Fruit fly (Drosophila melanogaster) whole organism, embryonic: Measurements from ENCODE around the gene P58IPK.

Experiments used
- ATbp ChIP-seq: fragments of 200-800 bp; sonication (Bioruptor generic); optimal IDR thresholded peaks from 2 replicates; lab custom pipeline; 2017; ENCODE audit warnings: missing biosample characterization, mild to moderate bottlenecking, missing genetic modification characterization, missing genetic modification reagents
- Bteb2 ChIP-seq: fragments of 200-800 bp; sonication (Bioruptor generic); optimal IDR thresholded peaks from 2 replicates; lab custom pipeline; 2016; ENCODE audit warnings: missing biosample characterization, missing genetic modification characterization
- CG10321 ChIP-seq: fragments of 200-800 bp; sonication (Bioruptor generic); IDR thresholded peaks from 2 replicates; pipeline ENCODE4 v1.3.6; 2022; ENCODE audit warnings: missing biosample characterization, missing genetic modification characterization
- CG10565 ChIP-seq: fragments of 200-800 bp; sonication (Bioruptor generic); optimal IDR thresholded peaks from 3 replicates; lab custom pipeline; 2016; ENCODE audit warnings: missing biosample characterization, mild to moderate bottlenecking, missing genetic modification characterization
- CG14050 ChIP-seq: fragments of 200-800 bp; sonication (Bioruptor generic); IDR thresholded peaks from 3 replicates; pipeline ENCODE4 v1.3.6; 2022; ENCODE audit warnings: missing biosample characterization, missing genetic modification characterization
- CG15514 ChIP-seq: fragments of 200-800 bp; sonication (Bioruptor generic); optimal IDR thresholded peaks from 3 replicates; lab custom pipeline; 2017; ENCODE audit warnings: missing biosample characterization, missing genetic modification characterization, mild to moderate bottlenecking, moderate library complexity, missing genetic modification reagents
- CG16815 ChIP-seq: fragments of 200-800 bp; sonication (Bioruptor generic); optimal IDR thresholded peaks from 3 replicates; lab custom pipeline; 2017; ENCODE audit warnings: missing biosample characterization, mild to moderate bottlenecking, missing genetic modification characterization
- CG1792 ChIP-seq: fragments of 200-800 bp; sonication (Bioruptor generic); optimal IDR thresholded peaks from 2 replicates; lab custom pipeline; 2016; ENCODE audit warnings: missing biosample characterization, missing genetic modification characterization
- CG31224 ChIP-seq: fragments of 200-800 bp; sonication (Bioruptor generic); IDR thresholded peaks from 2 replicates; pipeline ENCODE4 v1.3.6; 2022; ENCODE audit warnings: missing biosample characterization, missing genetic modification characterization
- CG31441 ChIP-seq: fragments of 200-800 bp; sonication (Bioruptor generic); IDR thresholded peaks from 2 replicates; pipeline ENCODE4 v1.3.6; 2022; ENCODE audit warnings: missing biosample characterization, missing genetic modification characterization
- CG4707 ChIP-seq: fragments of 200-800 bp; sonication (Bioruptor generic); optimal IDR thresholded peaks from 2 replicates; lab custom pipeline; 2018; ENCODE audit warnings: missing biosample characterization, mild to moderate bottlenecking, missing genetic modification characterization, moderate library complexity
- CG6272 ChIP-seq: fragments of 200-800 bp; sonication (Bioruptor generic); IDR thresholded peaks from 2 replicates; pipeline ENCODE4 v1.3.6; 2022; ENCODE audit warnings: missing biosample characterization, missing genetic modification characterization
- CG7963 ChIP-seq: fragments of 200-800 bp; sonication (Bioruptor generic); IDR thresholded peaks from 3 replicates; pipeline ENCODE4 v1.3.6; 2022; ENCODE audit warnings: missing biosample characterization, missing genetic modification characterization; ENCODE audit not compliant: partially characterized antibody
- CG8359 ChIP-seq: fragments of 200-800 bp; sonication (Bioruptor generic); optimal IDR thresholded peaks from 2 replicates; lab custom pipeline; 2017; ENCODE audit warnings: missing biosample characterization, mild to moderate bottlenecking, missing genetic modification characterization, borderline replicate concordance
- CG9727 ChIP-seq: fragments of 200-800 bp; sonication (Bioruptor generic); optimal IDR thresholded peaks from 3 replicates; lab custom pipeline; 2017; ENCODE audit warnings: missing biosample characterization, mild to moderate bottlenecking, missing genetic modification characterization
- CG9797 ChIP-seq: fragments of 200-800 bp; sonication (Bioruptor generic); optimal IDR thresholded peaks from 3 replicates; lab custom pipeline; 2018; ENCODE audit warnings: missing biosample characterization, mild to moderate bottlenecking, missing genetic modification characterization
- CHES-1-like ChIP-seq: fragments of 200-800 bp; sonication (Bioruptor generic); optimal IDR thresholded peaks from 2 replicates; lab custom pipeline; 2016; ENCODE audit warnings: missing biosample characterization, missing genetic modification characterization
- Dll ChIP-seq: fragments of 200-800 bp; sonication (Bioruptor generic); IDR thresholded peaks from 4 replicates; pipeline ENCODE4 v1.3.6; 2022; ENCODE audit warnings: missing biosample characterization, missing genetic modification characterization; ENCODE audit not compliant: partially characterized antibody
- Dref ChIP-seq: fragments of 200-800 bp; sonication (Bioruptor generic); IDR thresholded peaks from 2 replicates; pipeline ENCODE4 v1.3.6; 2022; ENCODE audit warnings: missing biosample characterization, missing genetic modification characterization
- Gsc ChIP-seq: fragments of 200-800 bp; sonication (Bioruptor generic); IDR thresholded peaks from 2 replicates; pipeline ENCODE4 v1.3.6; 2022; ENCODE audit warnings: missing biosample characterization, missing genetic modification characterization
- HmgD ChIP-seq: fragments of 200-800 bp; sonication (Bioruptor generic); optimal IDR thresholded peaks from 3 replicates; lab custom pipeline; 2016; ENCODE audit warnings: missing biosample characterization, missing genetic modification characterization
- Meics ChIP-seq: fragments of 200-800 bp; sonication (Bioruptor generic); optimal IDR thresholded peaks from 2 replicates; lab custom pipeline; 2017; ENCODE audit warnings: missing biosample characterization, mild to moderate bottlenecking, missing genetic modification characterization
- NC2α ChIP-seq: fragments of 200-800 bp; sonication (Bioruptor generic); optimal IDR thresholded peaks from 2 replicates; lab custom pipeline; 2016; ENCODE audit warnings: missing biosample characterization, missing genetic modification characterization
- Poxn ChIP-seq: fragments of 200-800 bp; sonication (Bioruptor generic); IDR thresholded peaks from 2 replicates; pipeline ENCODE4 v1.3.6; 2022; ENCODE audit warnings: missing biosample characterization, missing genetic modification characterization
- Rx ChIP-seq: fragments of 200-800 bp; sonication (Bioruptor generic); IDR thresholded peaks from 2 replicates; pipeline ENCODE4 v1.3.6; 2022; ENCODE audit warnings: missing biosample characterization, missing genetic modification characterization
- Scr ChIP-seq: fragments of 200-800 bp; sonication (Bioruptor generic); IDR thresholded peaks from 2 replicates; pipeline ENCODE4 v1.3.6; 2022; ENCODE audit warnings: missing biosample characterization, missing genetic modification characterization; ENCODE audit not compliant: partially characterized antibody
- Ssrp ChIP-seq: fragments of 200-800 bp; sonication (Bioruptor generic); optimal IDR thresholded peaks from 2 replicates; lab custom pipeline; 2018; ENCODE audit warnings: missing biosample characterization, mild to moderate bottlenecking, missing genetic modification characterization, moderate library complexity
- Usf ChIP-seq: fragments of 200-800 bp; sonication (Bioruptor generic); optimal IDR thresholded peaks from 2 replicates; lab custom pipeline; 2017; ENCODE audit warnings: missing genotype, missing biosample characterization, missing genetic modification characterization
- YL-1 ChIP-seq: fragments of 200-800 bp; sonication (Bioruptor generic); optimal IDR thresholded peaks from 3 replicates; lab custom pipeline; 2017; ENCODE audit warnings: missing biosample characterization, mild to moderate bottlenecking, missing genetic modification characterization
- az2 ChIP-seq: fragments of 200-800 bp; sonication (Bioruptor generic); optimal IDR thresholded peaks from 3 replicates; lab custom pipeline; 2016; ENCODE audit warnings: missing biosample characterization, missing genetic modification characterization
- btn ChIP-seq: fragments of 200-800 bp; sonication (Bioruptor generic); optimal IDR thresholded peaks from 2 replicates; lab custom pipeline; 2016; ENCODE audit warnings: missing biosample characterization, missing genetic modification characterization
- cad ChIP-seq: fragments of >200 bp; optimal IDR thresholded peaks from 2 replicates; lab custom pipeline; 2017; ENCODE audit warnings: missing biosample characterization, missing genetic modification characterization
- cato ChIP-seq: fragments of 200-800 bp; sonication (Bioruptor generic); optimal IDR thresholded peaks from 2 replicates; lab custom pipeline; 2016; ENCODE audit warnings: missing biosample characterization, missing genetic modification characterization, borderline replicate concordance
- ftz-f1 ChIP-seq: fragments of 200-800 bp; sonication (Bioruptor generic); optimal IDR thresholded peaks from 2 replicates; lab custom pipeline; 2016; ENCODE audit warnings: missing biosample characterization, missing genetic modification characterization
- hb ChIP-seq: fragments of 200-800 bp; sonication (Bioruptor generic); IDR thresholded peaks from 3 replicates; pipeline ENCODE4 v1.3.6; 2022; ENCODE audit warnings: missing biosample characterization, missing genetic modification characterization; ENCODE audit not compliant: partially characterized antibody
- insv ChIP-seq, 2 experiments: fragments of 200-800 bp; sonication (Bioruptor generic); optimal IDR thresholded peaks; 3 replicates each; lab custom pipeline; 2016 to 2018; ENCODE audit warnings: missing biosample characterization in 2 of 2, missing genetic modification characterization in 2 of 2
- jigr1 ChIP-seq: fragments of 200-800 bp; sonication (Bioruptor generic); IDR thresholded peaks from 3 replicates; pipeline ENCODE4 v1.3.6; 2022; ENCODE audit warnings: missing biosample characterization, missing genetic modification characterization
- jing ChIP-seq: fragments of 200-800 bp; sonication (Bioruptor generic); optimal IDR thresholded peaks from 2 replicates; lab custom pipeline; 2018; ENCODE audit warnings: missing biosample characterization, mild to moderate bottlenecking, missing genetic modification characterization
- kah ChIP-seq: fragments of 200-800 bp; sonication (Bioruptor generic); optimal IDR thresholded peaks from 2 replicates; lab custom pipeline; 2018; ENCODE audit warnings: missing biosample characterization, mild to moderate bottlenecking, missing genetic modification characterization
- lbe ChIP-seq: fragments of 200-800 bp; sonication (Bioruptor generic); optimal IDR thresholded peaks from 2 replicates; lab custom pipeline; 2016; ENCODE audit warnings: missing biosample characterization, mild to moderate bottlenecking, missing genetic modification characterization
- lilli ChIP-seq: fragments of 200-800 bp; sonication (Bioruptor generic); optimal IDR thresholded peaks from 3 replicates; lab custom pipeline; 2016; ENCODE audit warnings: missing biosample characterization, missing genetic modification characterization
- mld ChIP-seq: fragments of 200-800 bp; sonication (Bioruptor generic); IDR thresholded peaks from 3 replicates; pipeline ENCODE4 v1.3.6; 2022; ENCODE audit warnings: missing biosample characterization, missing genetic modification characterization; ENCODE audit not compliant: partially characterized antibody
- nmo ChIP-seq: fragments of 200-800 bp; sonication (Bioruptor generic); optimal IDR thresholded peaks from 2 replicates; lab custom pipeline; 2018; ENCODE audit warnings: missing biosample characterization, mild to moderate bottlenecking, missing genetic modification characterization, moderate library complexity
- onecut ChIP-seq: fragments of 200-800 bp; sonication (Bioruptor generic); IDR thresholded peaks from 2 replicates; pipeline ENCODE4 v1.3.6; 2022; ENCODE audit warnings: missing biosample characterization, missing genetic modification characterization
- pb ChIP-seq: fragments of 200-800 bp; sonication (Bioruptor generic); optimal IDR thresholded peaks from 3 replicates; lab custom pipeline; 2016; ENCODE audit warnings: missing biosample characterization, missing genetic modification characterization
- sna ChIP-seq: fragments of 200-800 bp; sonication (Bioruptor generic); IDR thresholded peaks from 2 replicates; pipeline ENCODE4 v1.3.6; 2022; ENCODE audit warnings: missing biosample characterization, missing genetic modification characterization; ENCODE audit not compliant: partially characterized antibody
- ssp ChIP-seq: fragments of 200-800 bp; sonication (Bioruptor generic); IDR thresholded peaks from 2 replicates; pipeline ENCODE4 v1.3.6; 2022; ENCODE audit warnings: missing biosample characterization, missing genetic modification characterization
- unc-4 ChIP-seq: fragments of 200-800 bp; sonication (Bioruptor generic); IDR thresholded peaks from 2 replicates; pipeline ENCODE4 v1.3.6; 2022; ENCODE audit warnings: missing biosample characterization, missing genetic modification characterization; ENCODE audit not compliant: partially characterized antibody

P58IPK gene

DNA sequence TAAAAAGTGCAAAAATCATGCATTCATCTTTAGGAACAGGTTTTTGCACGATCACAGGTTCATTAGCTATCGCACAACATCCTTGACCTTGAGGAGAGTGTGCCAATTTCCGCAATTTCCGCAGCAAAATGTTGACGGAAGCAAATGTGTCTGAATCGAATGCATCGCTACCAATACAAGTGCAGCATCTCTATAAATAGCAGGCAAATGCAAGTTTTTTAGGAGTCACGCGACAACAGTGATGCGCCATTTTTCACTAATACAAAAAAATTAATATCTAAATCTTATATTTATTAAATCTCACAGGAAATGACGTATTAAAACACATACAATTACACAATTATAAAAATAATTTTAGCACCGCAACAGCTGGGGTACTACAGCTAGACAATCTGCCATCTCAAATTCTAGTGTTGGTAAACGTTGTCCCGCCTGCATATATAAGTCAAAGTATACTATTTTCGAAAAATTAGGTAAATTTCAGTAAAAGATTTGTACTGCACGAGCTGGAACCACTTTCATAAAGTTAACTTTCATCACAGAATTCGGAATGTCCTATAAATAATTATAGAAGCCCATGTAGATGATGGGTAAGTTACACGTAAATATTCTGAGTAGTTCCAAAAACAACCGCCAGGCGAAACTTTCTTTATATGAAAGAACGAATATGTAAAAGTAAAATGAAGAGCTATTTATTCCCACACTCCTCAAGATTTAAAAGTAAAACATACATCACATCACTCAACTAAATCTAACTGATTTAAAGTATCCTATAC lies 12.7 kb upstream of the P58IPK start, which contains the start of gene CG9399 (continued):
- TF ChIP-seq CG1792 (GFP tag; lab: Kevin White, UChicago) (peak; percentile 84), cato (peak; percentile 97), CG31224 (GFP tag; lab: Robert Waterston, UW) (peak; percentile 91), lbe (GFP tag; lab: Kevin White, UChicago) (peak; percentile 95), CG7963 (GFP tag; lab: Robert Waterston, UW) (no peak), nmo (peak; percentile 98), Meics (GFP tag; lab: Kevin White, UChicago) (peak; percentile 95), Poxn (GFP tag; lab: Robert Waterston, UW) (peak; percentile 91), Ssrp (tag; lab: Kevin White, UChicago) (peak; percentile 99), CG15514 (GFP tag; lab: Kevin White, UChicago) (peak; percentile 90), Bteb2 (peak; percentile 92), pb (GFP tag; lab: Kevin White, UChicago) (peak; percentile 61), CG31441 (GFP tag; lab: Robert Waterston, UW) (peak; percentile 99), CG8359 (GFP tag; lab: Kevin White, UChicago) (peak; percentile 87), jigr1 (GFP tag; lab: Robert Waterston, UW) (peak; percentile 93), ATbp (GFP tag; lab: Kevin White, UChicago) (peak; percentile 95), btn (GFP tag; lab: Kevin White, UChicago) (peak; percentile 65), CG9727 (peak; percentile 96), CG6272 (GFP tag; lab: Robert Waterston, UW) (peak; percentile 98), insv (GFP tag; optimal IDR thresholded peaks at IDR 0.05; lab: Kevin White, UChicago) (peak in 1 of 2 experiments; percentile 78), CHES-1-like (peak; percentile 87), CG14050 (GFP tag; lab: Robert Waterston, UW) (peak; percentile 97), unc-4 (GFP tag; lab: Robert Waterston, UW) (no peak), kah (peak; percentile 88), cad (no peak), jing (GFP tag; lab: Kevin White, UChicago) (peak; percentile 95), az2 (GFP tag; lab: Kevin White, UChicago) (peak; percentile 98), sna (GFP tag; lab: Robert Waterston, UW) (0 out of 2 replicates have a peak, but pooled peaks have one; percentile 33), YL-1 (GFP tag; lab: Kevin White, UChicago) (peak; percentile 97), NC2α (GFP tag; lab: Kevin White, UChicago) (peak; percentile 81), hb (GFP tag; lab: Robert Waterston, UW) (no peak), CG10321 (GFP tag; lab: Robert Waterston, UW) (peak; percentile 83), onecut (GFP tag; lab: Robert Waterston, UW) (peak; percentile 89), lilli (GFP tag; lab: Kevin White, UChicago) (peak; percentile 98), HmgD (GFP tag; lab: Kevin White, UChicago) (peak; percentile 30), CG16815 (GFP tag; lab: Kevin White, UChicago) (peak; percentile 96), Scr (GFP tag; lab: Robert Waterston, UW) (peak; percentile 49), Usf (GFP tag; lab: Kevin White, UChicago) (peak; percentile 94), ssp (GFP tag; lab: Robert Waterston, UW) (peak; percentile 93), CG9797 (GFP tag; lab: Kevin White, UChicago) (peak; percentile 47), ftz-f1 (peak; percentile 60), CG4707 (GFP tag; lab: Kevin White, UChicago) (peak; percentile 86), CG10565 (GFP tag; lab: Kevin White, UChicago) (peak; percentile 81), Rx (GFP tag; lab: Robert Waterston, UW) (peak; percentile 98), mld (GFP tag; lab: Robert Waterston, UW) (no peak), Dll (GFP tag; lab: Robert Waterston, UW) (peak; percentile 35; the same call in 1 of the 4 replicates), Dref (GFP tag; lab: Robert Waterston, UW) (peak; percentile 43; the same call in 1 of the 2 replicates), Gsc (GFP tag; lab: Robert Waterston, UW) (peak; percentile 93)
